Worm (Caenorhabditis elegans): ENCODE results near the gene fbxa-165.

- TF ChIP-seq ztf-11 (tag; optimal IDR thresholded peaks at IDR 0.05) (no peak), flh-1 (GFP tag; optimal IDR thresholded peaks at IDR 0.05) (no peak), unc-62 (GFP tag; optimal IDR thresholded peaks at IDR 0.05) (no peak), blmp-1 (tag; optimal IDR thresholded peaks at IDR 0.05) (no peak), lin-13 (tag; optimal IDR thresholded peaks at IDR 0.05) (no peak), mep-1 (tag; optimal IDR thresholded peaks at IDR 0.05) (no peak), unc-39 (tag; optimal IDR thresholded peaks at IDR 0.05) (no peak), nhr-2 (tag; optimal IDR thresholded peaks at IDR 0.05) (no peak), nhr-237 (tag; optimal IDR thresholded peaks at IDR 0.05) (no peak), snpc-4 (tag; optimal IDR thresholded peaks at IDR 0.05) (no peak), ces-1 (GFP tag; optimal IDR thresholded peaks at IDR 0.05) (no peak), nhr-76 (tag; optimal IDR thresholded peaks at IDR 0.05) (no peak), elt-1 (tag; optimal IDR thresholded peaks at IDR 0.05; ENCODE audit: borderline replicate concordance, insufficient read depth) (no peak)
Observed at ce11 chrII:1586305-1586704, 30.0 kb downstream of the fbxa-165 start, which contains the start of gene T07H3.8.
